Worm (Caenorhabditis elegans): ENCODE data around the gene lin-48.
A peak's percentile ranks its signal among the peaks of the same experiment; 100 is the strongest.

lin-48 gene

ce11 chrIII:3726443-3726842 lies 18.8 kb upstream of the lin-48 start, which contains the start of gene gldi-5:
TSS of gene gldi-5 (minus strand) at chrIII:3726500.
- TF ChIP-seq snpc-4 (tag; optimal IDR thresholded peaks at IDR 0.05) (no peak), ceh-39 (tag; optimal IDR thresholded peaks at IDR 0.05) (no peak), mep-1 (tag; optimal IDR thresholded peaks at IDR 0.05) (no peak), lsy-2 (tag; optimal IDR thresholded peaks at IDR 0.05) (no peak), nhr-12 (tag; optimal IDR thresholded peaks at IDR 0.05) (no peak), ceh-43 (GFP tag; optimal IDR thresholded peaks at IDR 0.05) (no peak), elt-1 (tag; optimal IDR thresholded peaks at IDR 0.05; ENCODE audit: borderline replicate concordance, insufficient read depth) (no peak), zip-8 (tag; optimal IDR thresholded peaks at IDR 0.05) (no peak), lin-32 (GFP tag; optimal IDR thresholded peaks at IDR 0.05) (no peak)

- TF ChIP-seq nhr-237 (tag; optimal IDR thresholded peaks at IDR 0.05) (no peak), blmp-1 (tag; optimal IDR thresholded peaks at IDR 0.05) (no peak)
These were observed 15.7 kb upstream of the lin-48 start, which contains the start of gene F34D10.9 for ce11 chrIII:3729520-3729919. TSS of gene F34D10.9 (minus strand) at chrIII:3729620.

ce11 chrIII:3730475-3730874 lies 14.8 kb upstream of the lin-48 start, which contains the start of gene F34D10.8:
TSS of gene F34D10.8 (plus strand) at chrIII:3730775.
- no peak for TF ChIP-seq tbx-8 (GFP tag; optimal IDR thresholded peaks at IDR 0.05)
- no peak for TF ChIP-seq lin-32 (GFP tag; optimal IDR thresholded peaks at IDR 0.05)
- TF ChIP-seq ceh-43 (GFP tag; optimal IDR thresholded peaks at IDR 0.05) = no peak
- no peak for TF ChIP-seq nhr-12 (tag; optimal IDR thresholded peaks at IDR 0.05)
- TF ChIP-seq zip-8 (tag; optimal IDR thresholded peaks at IDR 0.05) = no peak
- no peak for TF ChIP-seq elt-3 (tag; optimal IDR thresholded peaks at IDR 0.05)
- TF ChIP-seq sptf-1 (tag; optimal IDR thresholded peaks at IDR 0.05) = no peak
- TF ChIP-seq ces-1 (GFP tag; optimal IDR thresholded peaks at IDR 0.05) = no peak
- TF ChIP-seq ztf-11 (tag; optimal IDR thresholded peaks at IDR 0.05) = no peak
- TF ChIP-seq nhr-2 (tag; optimal IDR thresholded peaks at IDR 0.05) = no peak
- TF ChIP-seq mab-5 (tag; optimal IDR thresholded peaks at IDR 0.05) = no peak
- TF ChIP-seq flh-1 (GFP tag; optimal IDR thresholded peaks at IDR 0.05) = no peak
- no peak for TF ChIP-seq mls-2 (tag; optimal IDR thresholded peaks at IDR 0.05)
- TF ChIP-seq nhr-76 (tag; optimal IDR thresholded peaks at IDR 0.05) = no peak
- no peak for TF ChIP-seq nhr-28 (tag; optimal IDR thresholded peaks at IDR 0.05)
- no peak for TF ChIP-seq ceh-39 (tag; optimal IDR thresholded peaks at IDR 0.05)
- no peak for TF ChIP-seq lsy-2 (tag; optimal IDR thresholded peaks at IDR 0.05)
- no peak for TF ChIP-seq snpc-4 (tag; optimal IDR thresholded peaks at IDR 0.05)
- TF ChIP-seq drap-1 (GFP tag; optimal IDR thresholded peaks at IDR 0.05) = no peak

ce11 chrIII:3734007-3734406 lies 11.2 kb upstream of the lin-48 start, which contains the start of gene F34D10.3:
TSS of gene F34D10.3 (plus strand) at chrIII:3734255.
- TF ChIP-seq pha-4 (tag; optimal IDR thresholded peaks at IDR 0.05) (no peak), ham-2 (GFP tag; optimal IDR thresholded peaks at IDR 0.05) (no peak), elt-3 (tag; optimal IDR thresholded peaks at IDR 0.05) (no peak), ces-1 (GFP tag; optimal IDR thresholded peaks at IDR 0.05) (peak; percentile 53), lsy-2 (tag; optimal IDR thresholded peaks at IDR 0.05) (peak; percentile 14), mep-1 (tag; optimal IDR thresholded peaks at IDR 0.05) (peak; percentile 8), cnd-1 (tag; optimal IDR thresholded peaks at IDR 0.05) (no peak), unc-39 (tag; optimal IDR thresholded peaks at IDR 0.05) (no peak)

- peak; percentile 22 for TF ChIP-seq nhr-2 (tag; optimal IDR thresholded peaks at IDR 0.05)
- TF ChIP-seq ceh-43 (GFP tag; optimal IDR thresholded peaks at IDR 0.05) = no peak
- peak; percentile 25 for TF ChIP-seq pha-4 (tag; optimal IDR thresholded peaks at IDR 0.05)
- peak; percentile 65 for TF ChIP-seq zip-8 (tag; optimal IDR thresholded peaks at IDR 0.05)
- TF ChIP-seq tbx-8 (GFP tag; optimal IDR thresholded peaks at IDR 0.05) = peak; percentile 2
These were observed 10.2 kb upstream of the lin-48 start, which contains the start of gene evl-18 for ce11 chrIII:3734990-3735389. TSS of gene evl-18 (minus strand) at chrIII:3735039.

- TF ChIP-seq sptf-1 (tag; optimal IDR thresholded peaks at IDR 0.05) (peak; percentile 37), nhr-237 (tag; optimal IDR thresholded peaks at IDR 0.05) (no peak), hlh-1 (tag; optimal IDR thresholded peaks at IDR 0.05) (peak; percentile 88)
These were observed 9.6 kb upstream of the lin-48 start for ce11 chrIII:3735509-3736255.
